Fruit fly (Drosophila melanogaster) whole organism, prepupa: ENCODE measurements around the gene Kah.

ENCODE experiments used
- CG3032 ChIP-seq: fragments of 200-800 bp; optimal IDR thresholded peaks from 2 replicates; lab custom pipeline; 2019; ENCODE audit warnings: missing biosample characterization, mild to moderate bottlenecking, missing genetic modification characterization, moderate library complexity
- CG8119 ChIP-seq: fragments of 200-800 bp; sonication (Bioruptor generic); IDR thresholded peaks from 3 replicates; pipeline ENCODE4 v1.3.6; 2022; ENCODE audit warnings: missing biosample characterization, missing genetic modification characterization
- OdsH ChIP-seq: fragments of 200-800 bp; sonication (Bioruptor generic); optimal IDR thresholded peaks from 3 replicates; lab custom pipeline; 2016; ENCODE audit warnings: missing biosample characterization, missing genetic modification characterization
- fd85E ChIP-seq: fragments of 200-800 bp; sonication (Bioruptor generic); optimal IDR thresholded peaks from 3 replicates; lab custom pipeline; 2016; ENCODE audit warnings: missing biosample characterization, missing genetic modification characterization
- pdm3 ChIP-seq: fragments of 200-800 bp; sonication (Bioruptor generic); optimal IDR thresholded peaks from 3 replicates; lab custom pipeline; 2016; ENCODE audit warnings: missing biosample characterization, missing genetic modification characterization
- svp ChIP-seq: fragments of 200-800 bp; sonication (Bioruptor generic); peaks from one replicate; lab custom pipeline; 2016; ENCODE audit warnings: missing biosample characterization, missing genetic modification characterization

- TF ChIP-seq svp (peak; percentile 67), OdsH (GFP tag; lab: Kevin White, UChicago) (peak; percentile 48), fd85E (GFP tag; lab: Kevin White, UChicago) (no peak), pdm3 (GFP tag; lab: Kevin White, UChicago) (peak; percentile 39), CG3032 (tag; lab: Kevin White, UChicago) (no peak), CG8119 (peak; percentile 41; the same call in 1 of the 3 replicates)
These were observed 41.0 kb upstream of the Kah start for dm6 chr3L:629916-630663.
